Worm (Caenorhabditis elegans) whole organism, midembryonic: ENCODE measurements around the gene vha-5.

Experiments
- T22C8.4 ChIP-seq: fragments of 200-800 bp; sonication (Bioruptor generic); IDR thresholded peaks from 2 replicates; pipeline ENCODE4 v1.3.6; 2022; ENCODE audit warnings: missing genetic modification characterization, missing compliant biosample characterization
- cog-1 ChIP-seq: sonication (generic microtip); optimal IDR thresholded peaks from 2 replicates; lab custom pipeline; 2016; ENCODE audit warnings: missing genetic modification characterization, missing compliant biosample characterization
- flt-1 ChIP-seq: fragments of 200-800 bp; sonication (Bioruptor generic); IDR thresholded peaks from 2 replicates; pipeline ENCODE4 v1.3.6; 2022; ENCODE audit warnings: missing genetic modification characterization, missing compliant biosample characterization
- med-1 ChIP-seq: sonication (generic microtip); optimal IDR thresholded peaks from 2 replicates; lab custom pipeline; 2017; ENCODE audit warnings: missing genetic modification characterization, mild to moderate bottlenecking, missing compliant biosample characterization, antibody characterized with exemption, missing genetic modification reagents; ENCODE audit not compliant: insufficient read depth
- ref-1 ChIP-seq: fragments of 200-800 bp; sonication (Bioruptor generic); conservative IDR thresholded peaks from 2 replicates; pipeline ENCODE4 v1.3.6; 2022; ENCODE audit warnings: missing genetic modification reagents, missing genetic modification characterization, missing compliant biosample characterization
- tab-1 ChIP-seq: fragments of 200-800 bp; sonication (Bioruptor generic); IDR thresholded peaks from 2 replicates; pipeline ENCODE4 v1.3.6; 2022; ENCODE audit warnings: missing genetic modification characterization, missing compliant biosample characterization
- ztf-23 ChIP-seq: fragments of 200-800 bp; sonication (Bioruptor generic); IDR thresholded peaks from 2 replicates; pipeline ENCODE4 v1.3.6; 2022; ENCODE audit warnings: missing genetic modification reagents, missing genetic modification characterization, missing compliant biosample characterization
- ztf-29 ChIP-seq: fragments of 200-800 bp; sonication (Bioruptor generic); IDR thresholded peaks from 2 replicates; pipeline ENCODE4 v1.3.6; 2022; ENCODE audit warnings: missing genetic modification reagents, missing genetic modification characterization, missing compliant biosample characterization

DNA sequence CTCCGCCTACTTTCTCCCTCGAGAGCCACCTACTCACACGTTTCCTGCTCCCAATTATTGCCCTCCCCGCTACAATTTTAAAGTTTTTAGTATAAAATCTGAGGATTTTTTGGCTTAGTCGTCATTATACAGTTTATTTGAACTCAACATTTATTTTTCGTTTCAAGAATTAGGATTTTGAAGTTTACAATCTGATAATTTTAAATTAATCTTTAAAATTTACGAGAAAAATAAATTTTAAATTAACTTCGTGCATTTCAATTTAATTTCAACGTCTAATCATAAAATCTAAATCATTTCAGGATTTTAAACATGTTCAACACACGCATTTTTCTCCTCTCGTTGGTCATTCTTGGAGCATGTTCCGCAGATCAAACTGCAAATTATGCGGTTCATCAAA is 25.1 kb downstream of the vha-5 start, which contains the start of gene F35H10.2:
- TF ChIP-seq T22C8.4 = no peak
- no peak for TF ChIP-seq tab-1 (GFP tag; lab: Robert Waterston, UW)
- TF ChIP-seq flt-1 (GFP tag; lab: Robert Waterston, UW) = no peak
- TF ChIP-seq ztf-29 (GFP tag; lab: Robert Waterston, UW) = no peak
- no peak for TF ChIP-seq med-1
- no peak for TF ChIP-seq cog-1
- no peak for TF ChIP-seq ztf-23 (GFP tag; lab: Robert Waterston, UW)
- TF ChIP-seq ref-1 = no peak
